Worm (Caenorhabditis elegans) whole organism, mixed stage, embryonic: Measurements from ENCODE around the gene F38H4.4.

Experiments used
- M03D4.4 ChIP-seq: sonication (generic microtip); optimal IDR thresholded peaks from 2 replicates; lab custom pipeline; 2017; ENCODE audit warnings: mild to moderate bottlenecking, missing genetic modification characterization, missing compliant biosample characterization
- bed-3 ChIP-seq: fragments of 200-800 bp; sonication (Bioruptor generic); optimal IDR thresholded peaks from 3 replicates; lab custom pipeline; 2018; ENCODE audit warnings: mild to moderate bottlenecking, missing genetic modification characterization, moderate library complexity, missing compliant biosample characterization
- blmp-1 ChIP-seq: fragments of 150-350 bp; optimal IDR thresholded peaks from 2 replicates; lab custom pipeline; 2014; ENCODE audit warnings: missing biosample characterization, missing genetic modification characterization
- ceh-39 ChIP-seq: fragments of 150-350 bp; optimal IDR thresholded peaks from 2 replicates; lab custom pipeline; 2014; ENCODE audit warnings: missing biosample characterization, missing genetic modification characterization
- ceh-43 ChIP-seq: fragments of 200-800 bp; sonication (Bioruptor generic); optimal IDR thresholded peaks from 2 replicates; lab custom pipeline; 2018; ENCODE audit warnings: mild to moderate bottlenecking, missing genetic modification characterization, moderate library complexity, missing compliant biosample characterization
- ceh-83 ChIP-seq: fragments of 200-800 bp; sonication (Bioruptor generic); optimal IDR thresholded peaks from 2 replicates; lab custom pipeline; 2018; ENCODE audit warnings: mild to moderate bottlenecking, missing genetic modification characterization, missing compliant biosample characterization
- ces-1 ChIP-seq: fragments of 150-350 bp; optimal IDR thresholded peaks from 2 replicates; lab custom pipeline; 2014; ENCODE audit warnings: missing biosample characterization, missing genetic modification reagents, missing genetic modification characterization
- cnd-1 ChIP-seq: fragments of 200-800 bp; sonication (Bioruptor generic); optimal IDR thresholded peaks from 2 replicates; lab custom pipeline; 2018; ENCODE audit warnings: mild to moderate bottlenecking, missing genetic modification characterization, missing compliant biosample characterization
- drap-1 ChIP-seq: fragments of 200-800 bp; sonication (Bioruptor generic); optimal IDR thresholded peaks from 3 replicates; lab custom pipeline; 2018; ENCODE audit warnings: mild to moderate bottlenecking, missing genetic modification characterization, missing compliant biosample characterization
- elt-1 ChIP-seq: sonication (generic microtip); optimal IDR thresholded peaks from 2 replicates; lab custom pipeline; 2017; ENCODE audit warnings: missing genetic modification characterization, mild to moderate bottlenecking, missing compliant biosample characterization, antibody characterized with exemption, moderate library complexity, borderline replicate concordance; ENCODE audit not compliant: insufficient read depth
- elt-3 ChIP-seq: fragments of 150-350 bp; optimal IDR thresholded peaks from 2 replicates; lab custom pipeline; 2014; ENCODE audit warnings: missing biosample characterization, missing genetic modification characterization
- flh-1 ChIP-seq: fragments of 200-800 bp; sonication (Bioruptor generic); optimal IDR thresholded peaks from 2 replicates; lab custom pipeline; 2018; ENCODE audit warnings: mild to moderate bottlenecking, missing genetic modification characterization, moderate library complexity, missing compliant biosample characterization
- ham-2 ChIP-seq: fragments of 200-800 bp; sonication (Bioruptor generic); optimal IDR thresholded peaks from 2 replicates; lab custom pipeline; 2018; ENCODE audit warnings: mild to moderate bottlenecking, missing genetic modification characterization, missing compliant biosample characterization
- hlh-1 ChIP-seq: fragments of 150-350 bp; optimal IDR thresholded peaks from 2 replicates; lab custom pipeline; 2014; ENCODE audit warnings: missing biosample characterization, missing genetic modification reagents, missing genetic modification characterization
- lin-13 ChIP-seq: fragments of 150-350 bp; optimal IDR thresholded peaks from 2 replicates; lab custom pipeline; 2014; ENCODE audit warnings: missing biosample characterization, missing genetic modification characterization
- lin-32 ChIP-seq: fragments of 200-800 bp; sonication (Bioruptor generic); optimal IDR thresholded peaks from 2 replicates; lab custom pipeline; 2018; ENCODE audit warnings: mild to moderate bottlenecking, missing genetic modification characterization, missing compliant biosample characterization
- lsy-2 ChIP-seq: fragments of 150-350 bp; optimal IDR thresholded peaks from 2 replicates; lab custom pipeline; 2014; ENCODE audit warnings: missing biosample characterization, missing genetic modification characterization
- mab-5 ChIP-seq: fragments of 150-350 bp; optimal IDR thresholded peaks from 2 replicates; lab custom pipeline; 2014; ENCODE audit warnings: missing biosample characterization, missing genetic modification characterization
- mep-1 ChIP-seq: fragments of 150-350 bp; optimal IDR thresholded peaks from 2 replicates; lab custom pipeline; 2017; ENCODE audit warnings: missing biosample characterization, missing genetic modification reagents, missing genetic modification characterization, inconsistent platforms
- mls-2 ChIP-seq: sonication (generic microtip); optimal IDR thresholded peaks from 2 replicates; lab custom pipeline; 2016; ENCODE audit warnings: mild to moderate bottlenecking, missing genetic modification characterization, moderate library complexity, missing compliant biosample characterization
- nhr-12 ChIP-seq: fragments of 150-350 bp; optimal IDR thresholded peaks from 2 replicates; lab custom pipeline; 2014; ENCODE audit warnings: missing biosample characterization, missing genetic modification characterization
- nhr-237 ChIP-seq: fragments of 150-350 bp; optimal IDR thresholded peaks from 2 replicates; lab custom pipeline; 2014; ENCODE audit warnings: missing biosample characterization, missing genetic modification characterization
- nhr-28 ChIP-seq: fragments of 150-350 bp; optimal IDR thresholded peaks from 2 replicates; lab custom pipeline; 2014; ENCODE audit warnings: missing biosample characterization, missing genetic modification characterization
- nhr-76 ChIP-seq: sonication (generic microtip); optimal IDR thresholded peaks from 2 replicates; lab custom pipeline; 2017; ENCODE audit warnings: missing biosample characterization, missing genetic modification characterization
- pha-4 ChIP-seq: fragments of 150-350 bp; optimal IDR thresholded peaks from 2 replicates; lab custom pipeline; 2018; ENCODE audit warnings: missing biosample characterization, missing genetic modification reagents, missing genetic modification characterization
- sem-2 ChIP-seq: fragments of 200-800 bp; sonication (Bioruptor generic); optimal IDR thresholded peaks from 2 replicates; lab custom pipeline; 2018; ENCODE audit warnings: mild to moderate bottlenecking, missing genetic modification characterization, missing compliant biosample characterization
- sptf-1 ChIP-seq: sonication (generic microtip); optimal IDR thresholded peaks from 2 replicates; lab custom pipeline; 2017; ENCODE audit warnings: mild to moderate bottlenecking, missing genetic modification characterization, moderate library complexity, missing compliant biosample characterization
- unc-120 ChIP-seq: sonication (generic microtip); optimal IDR thresholded peaks from 2 replicates; lab custom pipeline; 2017; ENCODE audit warnings: missing genetic modification characterization, missing compliant biosample characterization; ENCODE audit not compliant: poor library complexity, severe bottlenecking
- unc-62 ChIP-seq: fragments of 150-350 bp; optimal IDR thresholded peaks from 2 replicates; lab custom pipeline; 2014; ENCODE audit warnings: missing biosample characterization, missing genetic modification reagents, missing genetic modification characterization
- zip-8 ChIP-seq: fragments of 150-350 bp; optimal IDR thresholded peaks from 2 replicates; lab custom pipeline; 2014; ENCODE audit warnings: missing biosample characterization, missing genetic modification characterization
- ztf-11 ChIP-seq: fragments of 150-350 bp; optimal IDR thresholded peaks from 2 replicates; lab custom pipeline; 2014; ENCODE audit warnings: missing biosample characterization, missing genetic modification characterization

The F38H4.4 gene

ce11 chrIV:11847771-11848312 lies at the start of gene F38H4.4, which contains the start of gene F38H4.6:
Gene F38H4.4 (plus strand): TSS chrIV:11848262.
Gene F38H4.6 (minus strand): TSS chrIV:11847871.
- no peak for TF ChIP-seq nhr-12 (tag; lab: Kevin White, UChicago)
- no peak for TF ChIP-seq lin-13 (tag; lab: Kevin White, UChicago)
- TF ChIP-seq sem-2 = no peak
- no peak for TF ChIP-seq ceh-83 (GFP tag; lab: Kevin White, UChicago)
- TF ChIP-seq mls-2 = no peak
- TF ChIP-seq hlh-1 (tag; lab: Kevin White, UChicago) = no peak
- TF ChIP-seq nhr-76 = no peak
- TF ChIP-seq cnd-1 = no peak
- no peak for TF ChIP-seq ceh-43 (GFP tag; lab: Kevin White, UChicago)
- TF ChIP-seq mab-5 = no peak
- TF ChIP-seq sptf-1 = no peak
- TF ChIP-seq nhr-28 (tag; lab: Kevin White, UChicago) = no peak
- no peak for TF ChIP-seq drap-1 (GFP tag; lab: Kevin White, UChicago)
- TF ChIP-seq blmp-1 (tag; lab: Kevin White, UChicago) = no peak

ce11 chrIV:11799240-11799639 lies 48.8 kb upstream of the F38H4.4 start:
- TF ChIP-seq unc-62 (GFP tag; lab: Kevin White, UChicago) = peak; percentile 58
- TF ChIP-seq cnd-1 = no peak
- TF ChIP-seq, all 35 proteins: peak for 1

- TF ChIP-seq ces-1 = no peak
- no peak for TF ChIP-seq mep-1
- TF ChIP-seq pha-4 (tag; lab: Kevin White, UChicago) = no peak
- TF ChIP-seq nhr-237 (tag; lab: Kevin White, UChicago) = no peak
- TF ChIP-seq lin-13 (tag; lab: Kevin White, UChicago) = no peak
- TF ChIP-seq blmp-1 (tag; lab: Kevin White, UChicago) = no peak
- TF ChIP-seq drap-1 (GFP tag; lab: Kevin White, UChicago) = no peak
- TF ChIP-seq, all 35 proteins: peak for 0
Observed at ce11 chrIV:11801078-11801477, 47.0 kb upstream of the F38H4.4 start, which contains the start of gene dyf-18. Gene dyf-18 (minus strand): TSS chrIV:11801178.

ce11 chrIV:11803044-11803443 lies 45.0 kb upstream of the F38H4.4 start, which contains the start of gene H01G02.4:
Gene H01G02.4 (minus strand): TSS chrIV:11803144.
- no peak for TF ChIP-seq bed-3
- TF ChIP-seq cnd-1 = no peak
- no peak for TF ChIP-seq ces-1
- TF ChIP-seq drap-1 (GFP tag; lab: Kevin White, UChicago) = no peak
- TF ChIP-seq elt-1 (tag; lab: Kevin White, UChicago) = no peak
- no peak for TF ChIP-seq unc-62 (GFP tag; lab: Kevin White, UChicago)
- no peak for TF ChIP-seq mls-2
- TF ChIP-seq ham-2 = no peak
- no peak for TF ChIP-seq ztf-11
- TF ChIP-seq elt-3 (tag; lab: Kevin White, UChicago) = no peak
- no peak for TF ChIP-seq M03D4.4 (tag; lab: Kevin White, UChicago)
- no peak for TF ChIP-seq unc-120 (tag; lab: Kevin White, UChicago)
- no peak for TF ChIP-seq mab-5
- TF ChIP-seq zip-8 = no peak
- TF ChIP-seq ceh-43 (GFP tag; lab: Kevin White, UChicago) = no peak
- no peak for TF ChIP-seq lsy-2 (tag; lab: Kevin White, UChicago)
- no peak for TF ChIP-seq sptf-1
- no peak for TF ChIP-seq nhr-76
- no peak for TF ChIP-seq ceh-83 (GFP tag; lab: Kevin White, UChicago)

- TF ChIP-seq lin-13 (tag; lab: Kevin White, UChicago) = no peak
- TF ChIP-seq ceh-39 (tag; lab: Kevin White, UChicago) = no peak
- no peak for TF ChIP-seq nhr-76
- TF ChIP-seq ceh-43 (GFP tag; lab: Kevin White, UChicago) = no peak
- no peak for TF ChIP-seq bed-3
- TF ChIP-seq ham-2 = no peak
- TF ChIP-seq lin-32 (GFP tag; lab: Kevin White, UChicago) = no peak
- TF ChIP-seq drap-1 (GFP tag; lab: Kevin White, UChicago) = no peak
- no peak for TF ChIP-seq flh-1 (GFP tag; lab: Kevin White, UChicago)
- no peak for TF ChIP-seq nhr-237 (tag; lab: Kevin White, UChicago)
- no peak for TF ChIP-seq elt-3 (tag; lab: Kevin White, UChicago)
- no peak for TF ChIP-seq zip-8
- no peak for TF ChIP-seq M03D4.4 (tag; lab: Kevin White, UChicago)
- TF ChIP-seq nhr-28 (tag; lab: Kevin White, UChicago) = no peak
- TF ChIP-seq cnd-1 = no peak
- no peak for TF ChIP-seq hlh-1 (tag; lab: Kevin White, UChicago)
Observed at ce11 chrIV:11804053-11804452, 44.0 kb upstream of the F38H4.4 start, which contains the start of gene H01G02.1. Gene H01G02.1 (minus strand): TSS chrIV:11804153.
